Fruit fly (Drosophila melanogaster) whole organism: Measurements from ENCODE around the gene CG18581.

ENCODE experiments used
- CG8478 ChIP-seq: fragments of >200 bp; optimal IDR thresholded peaks from 2 replicates; lab custom pipeline; 2018; ENCODE audit warnings: inconsistent platforms
- Dll ChIP-seq: fragments of >200 bp; optimal IDR thresholded peaks from 2 replicates; lab custom pipeline; 2017
- EcR ChIP-seq, 2 experiments: fragments of >200 bp; optimal IDR thresholded peaks; 2 replicates each; lab custom pipeline; 2017; ENCODE audit warnings: missing biosample characterization in 2 of 2, missing genetic modification characterization in 2 of 2, missing genetic modification reagents in 2 of 2
- pan ChIP-seq: fragments of >200 bp; optimal IDR thresholded peaks from 2 replicates; lab custom pipeline; 2017
- psq ChIP-seq: fragments of >200 bp; optimal IDR thresholded peaks from 2 replicates; lab custom pipeline; 2017
- usp ChIP-seq: fragments of >200 bp; optimal IDR thresholded peaks from 2 replicates; lab custom pipeline; 2017; ENCODE audit warnings: missing biosample characterization, missing genetic modification characterization, mixed read lengths

CG18581 gene

DNA sequence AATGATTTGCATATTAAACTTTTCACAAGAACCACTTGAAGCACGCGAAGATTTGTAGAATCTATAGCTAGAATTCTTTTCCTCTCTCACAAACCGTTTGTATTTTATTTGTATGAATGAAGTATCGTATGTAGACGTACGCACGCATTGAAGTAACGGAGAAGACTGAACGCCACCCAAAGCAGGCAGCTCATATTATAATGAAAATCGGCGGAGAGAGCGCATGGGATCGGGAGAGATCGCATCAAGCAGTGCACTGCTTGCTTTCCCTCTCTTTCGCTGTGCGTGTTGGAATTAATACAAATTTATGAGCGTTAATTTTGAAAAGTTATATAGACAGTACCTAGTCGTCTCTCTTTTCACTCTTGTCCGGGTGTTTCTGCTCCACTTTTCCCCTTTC, 29.3 kb upstream of the CG18581 start:
- TF ChIP-seq pan (lab: Kevin White, UChicago) (no peak), CG8478 (no peak), Dll (lab: Kevin White, UChicago) (no peak), EcR (GFP tag; optimal IDR thresholded peaks at IDR 0.05; lab: Kevin White, UChicago) (no peak), psq (lab: Kevin White, UChicago) (no peak), usp (GFP tag; lab: Kevin White, UChicago) (no peak)

DNA sequence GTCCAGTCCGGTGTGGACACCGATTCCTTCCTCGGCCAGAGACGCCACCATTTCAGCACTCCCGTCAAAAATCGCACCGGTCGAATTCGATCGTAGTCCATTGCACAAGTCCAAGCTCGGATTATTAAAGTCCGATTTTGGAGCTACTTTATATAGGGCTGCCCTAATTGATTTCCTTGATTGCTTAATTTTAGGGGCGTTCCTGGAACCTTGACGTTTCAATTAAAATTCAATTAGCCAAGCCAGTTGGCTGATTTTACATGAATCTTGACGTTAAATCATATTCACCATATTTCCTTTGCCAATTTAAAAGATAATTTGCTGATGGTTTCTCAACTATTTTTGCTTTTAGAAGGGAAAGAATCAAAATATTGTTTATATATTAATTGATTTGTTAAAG, 28.3 kb upstream of the CG18581 start, which contains the start of gene Or71a:
Gene Or71a, minus strand, starts transcription at position 101 of the 400 bp plus-strand sequence.
- TF ChIP-seq Dll (lab: Kevin White, UChicago) (no peak), EcR (GFP tag; optimal IDR thresholded peaks at IDR 0.05; lab: Kevin White, UChicago) (no peak), CG8478 (no peak), usp (GFP tag; lab: Kevin White, UChicago) (no peak), pan (lab: Kevin White, UChicago) (no peak), psq (lab: Kevin White, UChicago) (no peak)

DNA sequence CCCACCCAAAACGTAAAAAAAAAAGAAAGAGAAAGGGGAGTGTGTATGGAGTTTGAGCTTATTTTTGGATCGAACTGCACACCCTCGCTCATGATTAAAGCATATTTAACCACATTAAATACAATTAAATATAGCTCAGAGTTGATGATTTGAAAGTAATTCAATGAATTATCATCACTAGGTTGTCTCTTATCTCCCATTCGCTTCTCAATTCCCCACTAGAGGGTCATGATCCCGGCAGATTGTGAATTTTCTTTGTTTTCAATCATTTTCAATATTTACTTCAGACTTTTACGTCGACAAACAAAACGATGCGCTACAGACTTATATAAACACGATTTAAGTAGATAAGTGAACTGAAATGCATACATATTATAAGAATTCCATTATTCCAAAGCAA, 26.4 kb upstream of the CG18581 start:
- TF ChIP-seq usp (GFP tag; lab: Kevin White, UChicago) (no peak), CG8478 (no peak), EcR (GFP tag; optimal IDR thresholded peaks at IDR 0.05; lab: Kevin White, UChicago) (no peak), pan (lab: Kevin White, UChicago) (no peak), Dll (lab: Kevin White, UChicago) (no peak), psq (lab: Kevin White, UChicago) (no peak)

DNA sequence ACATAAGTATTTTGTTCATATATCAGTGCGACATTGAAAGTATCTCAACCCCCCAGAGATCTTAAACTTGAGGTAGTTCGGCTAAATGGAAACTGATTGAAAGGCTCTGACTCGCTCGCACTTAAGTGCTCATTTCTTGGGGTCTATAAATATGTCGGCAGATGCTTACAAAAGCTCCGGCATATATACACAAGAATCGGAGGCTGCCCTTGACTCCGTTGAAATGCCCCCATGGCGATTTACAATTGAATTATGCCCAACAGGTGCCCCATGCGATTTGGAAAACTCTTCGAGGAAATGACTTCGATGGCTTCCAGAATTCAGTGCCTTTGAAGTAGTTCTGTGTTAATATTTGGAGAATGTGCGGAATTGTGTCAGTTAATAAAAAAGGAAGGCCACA, 23.7 kb upstream of the CG18581 start:
- TF ChIP-seq Dll (lab: Kevin White, UChicago) (no peak), psq (lab: Kevin White, UChicago) (no peak), EcR (GFP tag; optimal IDR thresholded peaks at IDR 0.05; lab: Kevin White, UChicago) (no peak), CG8478 (no peak), pan (lab: Kevin White, UChicago) (no peak), usp (GFP tag; lab: Kevin White, UChicago) (no peak)

DNA sequence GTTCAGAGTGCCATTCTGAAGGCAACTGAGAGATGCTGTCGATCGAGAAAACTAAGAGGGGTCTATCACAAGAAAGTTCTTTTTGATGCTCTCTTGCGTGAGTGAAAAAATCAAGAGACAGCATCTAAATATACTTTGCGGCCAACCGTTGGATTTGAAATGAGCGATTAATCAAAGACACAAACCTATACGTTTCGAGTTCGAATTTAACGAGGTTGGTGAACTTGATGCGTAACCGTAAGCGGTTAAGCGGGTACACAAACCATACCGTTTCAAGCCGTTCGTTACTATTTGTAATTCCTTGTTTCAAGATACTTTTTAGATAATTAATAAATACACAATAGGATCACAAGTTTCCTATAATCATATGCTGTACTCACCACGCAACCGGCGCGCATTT, 22.1 kb upstream of the CG18581 start:
- TF ChIP-seq EcR (GFP tag; optimal IDR thresholded peaks at IDR 0.05; lab: Kevin White, UChicago) (no peak), usp (GFP tag; lab: Kevin White, UChicago) (no peak), Dll (lab: Kevin White, UChicago) (no peak), pan (lab: Kevin White, UChicago) (no peak), CG8478 (no peak), psq (lab: Kevin White, UChicago) (no peak)

DNA sequence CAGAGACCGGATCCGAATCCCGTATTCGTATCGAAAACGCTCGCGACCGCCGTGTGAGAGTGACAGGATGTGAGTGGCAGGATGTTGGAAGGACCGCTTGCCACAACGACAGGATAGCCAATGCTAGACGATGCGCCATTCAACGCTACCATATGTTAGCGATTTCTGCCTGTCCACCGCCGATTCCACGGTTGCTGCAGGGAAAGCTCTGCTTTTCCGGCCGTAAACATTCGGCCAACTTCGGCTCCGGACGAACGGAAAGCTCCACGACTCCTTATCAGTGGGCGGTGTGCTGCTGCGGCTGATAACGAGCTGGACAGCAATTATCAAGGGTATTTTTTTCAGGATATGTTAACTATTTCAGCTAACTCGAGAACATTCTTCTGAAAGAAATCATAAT, 14.9 kb upstream of the CG18581 start, which contains the start of gene Sytbeta:
Gene Sytbeta, minus strand, starts transcription at position 101 of the 400 bp plus-strand sequence.
- TF ChIP-seq EcR (GFP tag; optimal IDR thresholded peaks at IDR 0.05; lab: Kevin White, UChicago) (no peak), psq (lab: Kevin White, UChicago) (no peak), pan (lab: Kevin White, UChicago) (no peak), CG8478 (no peak), Dll (lab: Kevin White, UChicago) (no peak), usp (GFP tag; lab: Kevin White, UChicago) (no peak)

DNA sequence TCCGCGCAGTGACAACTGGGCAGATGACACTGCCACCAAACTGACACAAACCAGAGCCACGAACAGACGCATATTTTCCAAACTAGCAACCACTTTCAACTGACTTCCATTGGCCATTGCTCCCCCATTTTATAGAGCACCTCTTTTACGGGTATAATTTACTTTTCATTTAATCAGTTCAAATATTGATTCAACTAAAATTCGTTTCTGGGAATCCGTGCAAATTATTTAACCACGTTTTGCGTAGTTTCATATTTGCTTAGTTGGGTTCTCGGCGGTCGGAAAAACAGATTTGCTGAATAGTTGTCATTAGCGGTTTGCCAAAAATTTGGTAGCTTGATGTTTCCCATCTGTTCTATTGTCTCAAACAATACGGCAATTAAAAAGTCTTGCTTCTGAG, 11.6 kb upstream of the CG18581 start, which contains the start of gene CG13460:
Gene CG13460, minus strand, starts transcription at position 101 of the 400 bp plus-strand sequence.
- no peak for TF ChIP-seq pan (lab: Kevin White, UChicago)
- TF ChIP-seq psq (lab: Kevin White, UChicago): no peak

DNA sequence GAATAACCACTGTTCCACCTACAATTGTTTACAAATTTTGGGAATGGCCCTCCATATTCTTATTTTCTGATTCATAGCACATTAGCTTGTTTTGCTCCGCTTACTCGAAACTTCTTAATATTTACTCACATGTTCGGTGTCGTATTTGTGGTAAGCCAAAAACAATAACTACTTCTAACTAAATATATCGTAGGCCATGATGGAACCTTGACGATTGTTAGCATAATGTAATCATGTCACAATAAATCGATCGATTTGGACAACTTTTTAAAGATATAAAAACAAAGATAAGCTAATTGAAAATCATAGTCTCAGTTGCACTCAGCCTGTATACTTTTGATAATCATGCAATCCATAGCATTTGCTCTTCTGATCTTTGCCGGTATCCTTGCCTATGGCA, 4.5 kb upstream of the CG18581 start, which contains the start of gene EAChm:
Gene EAChm, plus strand, starts transcription at position 301 of the 400 bp plus-strand sequence.
- TF ChIP-seq Dll (lab: Kevin White, UChicago) (no peak), psq (lab: Kevin White, UChicago) (no peak), CG8478 (no peak), usp (GFP tag; lab: Kevin White, UChicago) (no peak), pan (lab: Kevin White, UChicago) (no peak), EcR (GFP tag; optimal IDR thresholded peaks at IDR 0.05; lab: Kevin White, UChicago) (no peak)

DNA sequence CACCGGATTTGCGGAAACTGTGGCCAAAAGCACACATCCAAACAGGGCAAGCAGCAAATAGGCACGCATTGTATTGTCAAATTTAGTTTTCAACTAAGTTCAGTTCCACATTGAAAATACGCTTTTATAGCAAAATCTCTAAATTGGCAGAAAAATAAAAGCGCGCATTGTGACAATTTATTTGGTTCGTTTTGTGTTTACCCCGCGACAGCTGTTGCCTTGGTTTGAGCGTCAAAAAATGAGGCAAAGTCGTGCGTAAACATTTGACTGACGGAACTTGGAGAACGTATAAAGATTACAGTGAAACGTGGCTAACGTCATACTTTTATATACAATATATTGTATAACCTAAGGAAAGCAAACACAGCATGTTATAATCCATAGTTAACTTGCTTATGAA, 4.0 kb upstream of the CG18581 start, which contains the start of gene CG18649:
Gene CG18649, minus strand, starts transcription at position 101 of the 400 bp plus-strand sequence.
- TF ChIP-seq CG8478 (no peak), Dll (lab: Kevin White, UChicago) (no peak), usp (GFP tag; lab: Kevin White, UChicago) (no peak), EcR (GFP tag; optimal IDR thresholded peaks at IDR 0.05; lab: Kevin White, UChicago) (no peak)

DNA sequence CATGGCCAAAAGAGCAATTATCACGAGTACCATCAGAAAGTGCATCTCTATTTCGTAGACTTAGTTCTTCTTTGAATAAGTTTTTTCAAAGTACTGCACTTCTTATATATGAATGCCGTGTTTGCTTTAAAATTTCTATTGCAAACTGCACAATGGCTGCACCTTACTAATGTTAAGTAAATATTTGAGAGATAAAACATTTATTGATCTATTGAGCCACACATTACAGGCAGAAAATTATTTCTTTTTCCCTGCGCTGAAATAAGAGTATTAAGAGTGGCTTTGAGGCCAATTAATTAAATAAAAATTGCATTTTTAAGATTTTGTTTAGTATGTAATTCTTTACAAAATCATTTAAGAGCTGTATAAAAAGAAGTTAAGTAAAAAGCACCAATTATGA, 3.2 kb upstream of the CG18581 start, which contains the start of gene CG43680:
Gene CG43680, minus strand, starts transcription at position 101 of the 400 bp plus-strand sequence.
- no peak for TF ChIP-seq pan (lab: Kevin White, UChicago)
- no peak for TF ChIP-seq psq (lab: Kevin White, UChicago)
- no peak for TF ChIP-seq EcR (GFP tag; optimal IDR thresholded peaks at IDR 0.05; lab: Kevin White, UChicago)
- no peak for TF ChIP-seq usp (GFP tag; lab: Kevin White, UChicago)
- no peak for TF ChIP-seq CG8478
- no peak for TF ChIP-seq Dll (lab: Kevin White, UChicago)

DNA sequence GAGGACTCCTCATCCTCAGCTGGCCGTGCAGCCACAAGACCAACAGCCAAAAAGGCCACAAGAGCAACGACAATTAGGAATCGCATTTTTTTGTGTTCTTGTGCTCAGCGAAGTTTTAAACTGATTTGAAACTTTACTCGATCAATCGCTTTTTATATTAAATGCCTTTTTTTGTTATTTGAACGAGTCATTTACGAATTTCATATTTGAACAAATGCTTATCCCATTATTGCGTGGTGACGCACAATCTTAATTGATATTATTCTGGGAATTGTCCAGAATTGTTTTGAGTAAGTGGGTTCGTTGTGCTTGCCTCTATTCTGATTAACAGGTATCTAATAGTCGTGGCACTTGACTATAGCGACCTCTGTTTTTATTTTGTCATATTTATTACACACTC, 2.4 kb upstream of the CG18581 start, which contains the start of gene CG13461:
Gene CG13461, minus strand, starts transcription at position 101 of the 400 bp plus-strand sequence.
- TF ChIP-seq pan (lab: Kevin White, UChicago): no peak
- TF ChIP-seq EcR (GFP tag; optimal IDR thresholded peaks at IDR 0.05; lab: Kevin White, UChicago): no peak
- no peak for TF ChIP-seq psq (lab: Kevin White, UChicago)
- no peak for TF ChIP-seq CG8478
- TF ChIP-seq usp (GFP tag; lab: Kevin White, UChicago): no peak
- no peak for TF ChIP-seq Dll (lab: Kevin White, UChicago)

DNA sequence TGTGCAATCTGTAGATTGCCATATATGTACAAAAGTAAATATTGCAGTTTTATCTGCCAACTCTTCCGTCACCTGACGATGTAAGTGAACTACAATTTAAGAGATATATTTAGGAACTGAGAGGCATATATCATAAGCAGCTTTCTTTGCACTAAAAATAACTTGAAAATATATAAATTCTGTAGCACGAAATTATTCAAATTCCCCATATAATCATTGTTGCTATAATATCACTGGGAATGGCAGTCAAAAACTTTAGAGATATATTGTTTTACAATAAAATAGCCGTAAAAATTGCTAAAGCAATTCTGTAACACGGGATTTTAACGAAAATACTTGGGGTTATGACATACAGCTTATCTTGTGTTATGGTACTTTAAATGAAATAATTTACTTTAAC, 1.3 kb upstream of the CG18581 start, which contains the start of gene CG43679:
Gene CG43679, minus strand, starts transcription at position 101 of the 400 bp plus-strand sequence.
- TF ChIP-seq psq (lab: Kevin White, UChicago): no peak
- no peak for TF ChIP-seq usp (GFP tag; lab: Kevin White, UChicago)
- no peak for TF ChIP-seq pan (lab: Kevin White, UChicago)
- TF ChIP-seq CG8478: no peak
- no peak for TF ChIP-seq Dll (lab: Kevin White, UChicago)
- no peak for TF ChIP-seq EcR (GFP tag; optimal IDR thresholded peaks at IDR 0.05; lab: Kevin White, UChicago)
